Worm (Caenorhabditis elegans): ENCODE data around the gene T28C12.1.

T28C12.1 gene

DNA sequence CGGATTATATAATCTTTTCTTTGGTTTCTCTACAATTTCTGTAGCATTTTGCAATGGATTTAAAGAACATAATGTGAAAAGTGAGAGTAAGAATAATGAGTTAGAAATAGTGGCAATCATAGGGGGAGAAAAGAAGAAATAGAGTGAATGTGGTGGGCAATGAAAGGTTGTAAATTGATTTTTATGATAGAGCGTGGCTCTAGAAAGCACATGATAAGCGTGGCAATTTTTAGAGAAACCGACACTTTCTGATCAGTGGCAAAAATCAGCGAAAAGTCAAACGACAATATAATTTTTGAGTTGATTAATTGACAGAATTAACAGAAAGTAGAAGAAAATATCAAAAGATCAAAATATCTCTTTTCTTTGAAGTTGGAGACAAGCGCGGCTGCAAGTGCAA lies 39.3 kb upstream of the T28C12.1 start, which contains the start of gene K12B6.9:
Gene K12B6.9 (minus strand): TSS at position 266 of the 400 bp plus-strand sequence.
- peak; percentile 55 for TF ChIP-seq elt-2 (tag; optimal IDR thresholded peaks at IDR 0.05)
- peak in 1 of 2 experiments; percentile 32 for TF ChIP-seq lin-35 (GFP tag; optimal IDR thresholded peaks at IDR 0.05)
- no peak for TF ChIP-seq ztf-11 (tag; optimal IDR thresholded peaks at IDR 0.05)

DNA sequence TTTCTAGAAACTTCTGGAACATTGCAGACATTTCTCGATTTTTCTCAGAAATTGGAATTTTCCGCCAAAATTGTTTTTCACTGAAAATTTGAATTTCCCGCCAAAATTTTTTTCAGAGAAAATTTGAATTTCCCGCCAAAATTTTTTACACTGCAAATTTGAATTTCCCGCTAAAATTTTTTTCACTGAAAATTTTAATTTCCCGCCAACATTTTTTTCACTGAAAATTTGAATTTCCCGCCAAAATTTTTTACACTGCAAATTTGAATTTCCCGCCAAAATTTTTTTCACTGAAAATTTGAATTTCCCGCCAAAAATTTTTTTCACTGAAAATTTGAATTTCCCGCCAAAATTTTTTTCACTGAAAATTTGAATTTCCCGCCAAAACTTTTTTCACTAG lies 35.2 kb upstream of the T28C12.1 start:
- peak; percentile 64 for TF ChIP-seq unc-98 (GFP tag; IDR thresholded peaks at IDR 0.05)

DNA sequence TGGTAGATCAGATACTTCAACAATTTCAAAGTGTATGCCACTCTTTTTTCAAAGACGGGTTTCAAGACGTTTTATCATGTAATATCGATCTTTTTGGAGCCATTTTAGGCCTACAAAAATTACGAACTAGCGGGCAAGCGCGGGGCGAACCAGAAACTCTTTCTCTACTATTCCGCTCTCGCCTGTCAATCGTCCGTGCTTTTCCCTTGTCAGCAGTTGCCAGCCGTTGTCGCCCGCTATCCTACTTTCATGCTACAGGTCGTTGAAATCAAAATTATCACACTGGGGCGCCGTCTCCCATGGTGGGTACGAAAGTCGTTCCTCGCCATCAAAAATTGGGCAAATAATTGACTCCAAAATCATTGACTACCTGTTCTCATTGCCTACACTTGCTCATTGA lies 30.7 kb upstream of the T28C12.1 start:
- no peak for TF ChIP-seq lir-3 (tag; optimal IDR thresholded peaks at IDR 0.05; ENCODE audit: poor library complexity)
- no peak for TF ChIP-seq xbp-1 (tag; optimal IDR thresholded peaks at IDR 0.05)
- no peak for TF ChIP-seq ceh-63 (GFP tag; optimal IDR thresholded peaks at IDR 0.05)
- no peak for TF ChIP-seq nhr-77 (tag; optimal IDR thresholded peaks at IDR 0.05)
- no peak for TF ChIP-seq isw-1 (GFP tag; IDR thresholded peaks at IDR 0.05)
- no peak for TF ChIP-seq dpl-1 (GFP tag; optimal IDR thresholded peaks at IDR 0.05)
- TF ChIP-seq pqm-1 (tag; optimal IDR thresholded peaks at IDR 0.05) = no peak
- no peak for TF ChIP-seq tlp-1 (tag; optimal IDR thresholded peaks at IDR 0.05)
- TF ChIP-seq elt-2 (tag; optimal IDR thresholded peaks at IDR 0.05) = no peak
- TF ChIP-seq Y116A8C.19 (tag; optimal IDR thresholded peaks at IDR 0.05; ENCODE audit: borderline replicate concordance) = no peak

DNA sequence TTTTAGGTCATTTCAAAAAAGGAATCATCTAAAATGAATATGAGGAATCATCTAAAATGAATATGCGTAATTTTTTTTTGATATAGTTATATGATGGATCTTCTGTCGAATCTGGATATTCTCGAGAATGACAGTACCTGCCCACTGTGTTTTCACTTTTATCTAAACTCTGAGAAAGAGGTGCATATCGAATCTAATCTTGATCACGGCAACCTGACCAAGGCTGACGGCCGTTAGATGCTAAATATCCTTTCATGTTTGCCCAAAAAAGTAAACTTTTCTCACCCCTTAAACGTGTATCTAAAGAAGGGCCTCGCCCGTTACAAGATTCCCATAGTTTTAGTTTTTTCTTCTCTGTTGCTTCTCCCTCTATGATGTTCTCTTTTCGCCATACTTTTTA lies 29.2 kb upstream of the T28C12.1 start:
- TF ChIP-seq elt-2 (tag; optimal IDR thresholded peaks at IDR 0.05) (no peak), blmp-1 (tag; optimal IDR thresholded peaks at IDR 0.05) (peak; percentile 68)

DNA sequence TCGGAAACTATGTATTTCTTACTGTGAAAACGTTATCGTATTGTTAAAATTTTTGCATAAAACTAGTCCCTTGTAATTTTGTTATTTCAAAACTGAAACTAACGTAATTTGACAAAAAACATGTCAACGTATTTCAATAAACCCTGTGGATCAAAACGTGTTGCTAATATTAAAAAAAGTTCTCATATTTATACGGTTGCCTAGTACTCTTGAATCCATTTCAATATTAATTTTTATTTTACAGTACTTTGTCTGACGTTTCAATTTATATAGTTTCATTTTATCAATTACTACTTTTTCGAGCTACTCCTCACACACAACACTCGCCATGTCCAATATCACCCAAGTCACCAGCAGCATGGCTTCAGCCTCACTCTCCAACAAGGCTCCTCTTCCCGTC lies 28.2 kb upstream of the T28C12.1 start, which contains the start of gene sago-1:
Gene sago-1 (plus strand): TSS at position 301 of the 400 bp plus-strand sequence.
- TF ChIP-seq nhr-12 (tag; optimal IDR thresholded peaks at IDR 0.05) (no peak), egl-27 (tag; optimal IDR thresholded peaks at IDR 0.05) (no peak), tlp-1 (tag; optimal IDR thresholded peaks at IDR 0.05) (no peak), Y116A8C.19 (tag; optimal IDR thresholded peaks at IDR 0.05; ENCODE audit: borderline replicate concordance) (no peak), mab-9 (GFP tag; IDR thresholded peaks at IDR 0.05) (no peak), C34B4.2 (tag; optimal IDR thresholded peaks at IDR 0.05) (no peak), nhr-77 (tag; optimal IDR thresholded peaks at IDR 0.05) (no peak), unc-62 (GFP tag; optimal IDR thresholded peaks at IDR 0.05) (no peak), efl-3 (GFP tag; optimal IDR thresholded peaks at IDR 0.05) (no peak), sptf-1 (tag; optimal IDR thresholded peaks at IDR 0.05) (no peak), grh-1 (GFP tag; IDR thresholded peaks at IDR 0.05) (no peak), lin-15B (tag; optimal IDR thresholded peaks at IDR 0.05) (no peak), egl-13 (tag; optimal IDR thresholded peaks at IDR 0.05) (no peak)

DNA sequence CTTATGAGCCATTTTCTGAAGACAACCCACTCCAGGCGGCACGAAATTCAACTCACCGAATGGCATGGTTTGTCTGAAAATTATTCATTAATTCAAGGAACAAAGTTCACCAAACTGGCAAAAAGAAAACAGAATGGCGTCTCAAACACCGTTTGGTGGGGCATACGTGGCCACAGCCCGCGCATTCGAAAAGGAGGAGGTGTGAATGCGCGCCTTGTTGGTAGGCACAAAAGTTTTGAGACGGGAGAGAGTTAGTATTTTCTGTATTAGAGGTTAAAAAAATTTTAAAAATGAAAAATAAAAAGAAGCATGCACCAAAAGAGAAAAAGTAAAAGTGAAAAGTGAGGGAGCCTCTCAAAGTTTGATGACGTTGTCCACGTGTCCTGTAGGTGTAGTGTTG lies 19.8 kb upstream of the T28C12.1 start:
- TF ChIP-seq mdl-1 (tag; optimal IDR thresholded peaks at IDR 0.05) = no peak
- no peak for TF ChIP-seq lin-13 (GFP tag; optimal IDR thresholded peaks at IDR 0.05)
- no peak for TF ChIP-seq dpl-1 (GFP tag; optimal IDR thresholded peaks at IDR 0.05)
- TF ChIP-seq ceh-88 (GFP tag; IDR thresholded peaks at IDR 0.05) = no peak
- no peak for TF ChIP-seq snu-23 (GFP tag; optimal IDR thresholded peaks at IDR 0.05)
- no peak for TF ChIP-seq efl-1 (optimal IDR thresholded peaks at IDR 0.05)
- TF ChIP-seq efl-1 (GFP tag; optimal IDR thresholded peaks at IDR 0.05 in 1 of 2) = peak in 1 of 2 experiments; percentile 53

DNA sequence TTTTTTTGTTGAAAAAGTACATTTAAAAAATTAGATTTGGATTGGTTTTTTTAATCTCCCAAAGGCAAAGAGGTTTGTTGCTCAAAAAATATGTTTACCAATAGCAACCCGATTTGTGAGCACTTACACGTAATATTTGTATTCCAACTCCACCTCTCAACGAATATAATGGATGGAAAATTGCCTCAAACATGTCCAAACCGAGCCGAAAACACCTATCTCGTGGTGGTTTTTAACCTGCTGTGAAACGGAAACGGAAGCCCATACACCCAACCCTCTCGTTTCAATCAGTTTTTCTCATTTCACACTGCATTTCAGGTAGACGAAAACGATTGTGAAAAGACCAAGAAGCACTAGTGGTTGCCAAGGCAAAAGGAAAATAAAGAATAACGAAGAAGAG lies 15.1 kb upstream of the T28C12.1 start, which contains the start of gene cest-24:
Gene cest-24 (plus strand): TSS at position 301 of the 400 bp plus-strand sequence.
- TF ChIP-seq lin-15B (tag; optimal IDR thresholded peaks at IDR 0.05) (no peak), snu-23 (GFP tag; optimal IDR thresholded peaks at IDR 0.05) (no peak)

Measured in whole organism, L1 larva.